Worm (Caenorhabditis elegans) whole organism, L4 larva: Measurements from ENCODE around the gene pdzd-8.

Experiments
- Y105C5A.15 ChIP-seq: fragments of 200-800 bp; sonication (Bioruptor generic); IDR thresholded peaks from 2 replicates; pipeline ENCODE4 v1.3.6; 2022; ENCODE audit warnings: missing genetic modification characterization, missing compliant biosample characterization
- ama-1 ChIP-seq: fragments of 150-350 bp; optimal IDR thresholded peaks from 2 replicates; lab custom pipeline; 2014; ENCODE audit warnings: inconsistent platforms, mixed read lengths
- dve-1 ChIP-seq: sonication (generic microtip); optimal IDR thresholded peaks from 2 replicates; lab custom pipeline; 2017; ENCODE audit warnings: antibody characterized with exemption, mild to moderate bottlenecking, missing genetic modification characterization, missing compliant biosample characterization; ENCODE audit not compliant: insufficient read depth
- egl-27 ChIP-seq: sonication (generic microtip); optimal IDR thresholded peaks from 3 replicates; lab custom pipeline; 2017; ENCODE audit warnings: missing biosample characterization, missing genetic modification reagents, missing genetic modification characterization
- egl-43 ChIP-seq: fragments of 200-800 bp; sonication (Bioruptor generic); IDR thresholded peaks from 2 replicates; pipeline ENCODE4 v1.3.6; 2022; ENCODE audit warnings: missing genetic modification reagents, missing genetic modification characterization, missing compliant biosample characterization
- fos-1 ChIP-seq: fragments of 150-350 bp; optimal IDR thresholded peaks from 2 replicates; lab custom pipeline; 2014; ENCODE audit warnings: missing biosample characterization, missing genetic modification characterization
- mep-1 ChIP-seq: fragments of 150-350 bp; sonication (generic microtip); optimal IDR thresholded peaks from 3 replicates; lab custom pipeline; 2014; ENCODE audit warnings: missing biosample characterization, missing genetic modification characterization
- nhr-10 ChIP-seq: fragments of 150-350 bp; optimal IDR thresholded peaks from 2 replicates; lab custom pipeline; 2014; ENCODE audit warnings: missing biosample characterization, missing genetic modification characterization
- nhr-28 ChIP-seq: fragments of 150-350 bp; optimal IDR thresholded peaks from 2 replicates; lab custom pipeline; 2014; ENCODE audit warnings: missing biosample characterization, missing genetic modification characterization
- pha-4 ChIP-seq, 2 experiments: fragments of 150-350 bp in 1 of 2; fragments of 200-800 bp in 1 of 2; sonication (Bioruptor generic) in 1 of 2; IDR thresholded peaks in 1 of 2; optimal IDR thresholded peaks in 1 of 2; 2 replicates each; pipeline versions ENCODE4 v1.3.6 to Lab custom; 2014 to 2022; ENCODE audit warnings: missing genetic modification characterization in 2 of 2, missing genetic modification reagents in 2 of 2, missing biosample characterization in 1 of 2, missing compliant biosample characterization in 1 of 2
- sdz-12 ChIP-seq: fragments of 200-800 bp; sonication (Bioruptor generic); optimal IDR thresholded peaks from 2 replicates; lab custom pipeline; 2018; ENCODE audit warnings: mild to moderate bottlenecking, missing genetic modification characterization, missing compliant biosample characterization
- spr-1 ChIP-seq: sonication (generic microtip); optimal IDR thresholded peaks from 2 replicates; lab custom pipeline; 2016; ENCODE audit warnings: mild to moderate bottlenecking, missing genetic modification characterization, missing compliant biosample characterization
- unc-62 ChIP-seq, 3 experiments: fragments of 150-350 bp in 1 of 3; sonication (generic microtip); optimal IDR thresholded peaks in 2 of 3; peaks in 1 of 3; 1 replicate in 1 of 3; 2 replicates in 2 of 3; lab custom pipeline; 2014 to 2017; ENCODE audit warnings: missing biosample characterization in 3 of 3, missing genetic modification characterization in 3 of 3, missing genetic modification reagents in 3 of 3, missing genotype in 1 of 3
- ztf-11 ChIP-seq: fragments of 150-350 bp; optimal IDR thresholded peaks from 2 replicates; lab custom pipeline; 2014; ENCODE audit warnings: missing biosample characterization, missing genetic modification characterization

DNA sequence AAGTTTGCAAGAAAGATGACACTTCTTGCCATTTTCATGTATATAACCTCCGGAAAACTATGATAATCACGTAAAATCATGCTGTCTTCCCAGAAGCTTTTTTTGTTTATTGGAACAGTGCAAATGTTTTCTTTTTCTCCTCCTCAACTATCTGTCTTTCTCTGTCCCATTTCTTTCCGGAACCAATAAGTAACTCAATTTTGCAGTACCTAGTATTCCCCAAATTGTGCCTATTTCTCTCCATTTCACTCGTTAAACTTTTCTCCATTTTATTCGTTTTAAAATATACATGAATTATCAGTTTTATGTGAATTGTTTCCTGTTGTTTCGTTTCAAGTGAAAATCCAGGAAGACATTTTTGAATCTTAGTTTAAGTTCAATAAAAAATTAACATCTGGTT lies 31.9 kb upstream of the pdzd-8 start:
- TF ChIP-seq fos-1 (no peak), nhr-10 (tag; lab: Kevin White, UChicago) (no peak), unc-62 (GFP tag; optimal IDR thresholded peaks at IDR 0.05 in 1 of 2; lab: Kevin White, UChicago) (no peak), unc-62 (tag; optimal IDR thresholded peaks at IDR 0.05; lab: Kevin White, UChicago) (no peak), ztf-11 (tag; lab: Kevin White, UChicago) (no peak), Y105C5A.15 (GFP tag; lab: Robert Waterston, UW) (no peak), mep-1 (tag; lab: Kevin White, UChicago) (no peak), pha-4 (GFP tag; IDR thresholded peaks at IDR 0.05; lab: Robert Waterston, UW) (no peak), pha-4 (tag; optimal IDR thresholded peaks at IDR 0.05; lab: Kevin White, UChicago) (no peak), ama-1 (lab: Kevin White, UChicago) (no peak), spr-1 (no peak), egl-27 (tag; lab: Kevin White, UChicago) (no peak), sdz-12 (GFP tag; lab: Kevin White, UChicago) (no peak), nhr-28 (tag; lab: Kevin White, UChicago) (no peak), egl-43 (no peak), dve-1 (no peak)
